Fruit fly (Drosophila melanogaster) whole organism: Measurements from ENCODE around the gene AIMP2.

Source experiments
- Dll ChIP-seq: fragments of >200 bp; optimal IDR thresholded peaks from 2 replicates; lab custom pipeline; 2017
- EcR ChIP-seq, 2 experiments: fragments of >200 bp; optimal IDR thresholded peaks; 2 replicates each; lab custom pipeline; 2017; ENCODE audit warnings: missing biosample characterization in 2 of 2, missing genetic modification characterization in 2 of 2, missing genetic modification reagents in 2 of 2

dm6 chr3L:15612728-15613127 lies 29.3 kb downstream of the AIMP2 start, which contains the start of gene CG13449:
- no peak for TF ChIP-seq Dll (lab: Kevin White, UChicago)
- no peak for TF ChIP-seq EcR (GFP tag; optimal IDR thresholded peaks at IDR 0.05; lab: Kevin White, UChicago)
